Fruit fly (Drosophila melanogaster): ENCODE results near the gene Culd.

DNA sequence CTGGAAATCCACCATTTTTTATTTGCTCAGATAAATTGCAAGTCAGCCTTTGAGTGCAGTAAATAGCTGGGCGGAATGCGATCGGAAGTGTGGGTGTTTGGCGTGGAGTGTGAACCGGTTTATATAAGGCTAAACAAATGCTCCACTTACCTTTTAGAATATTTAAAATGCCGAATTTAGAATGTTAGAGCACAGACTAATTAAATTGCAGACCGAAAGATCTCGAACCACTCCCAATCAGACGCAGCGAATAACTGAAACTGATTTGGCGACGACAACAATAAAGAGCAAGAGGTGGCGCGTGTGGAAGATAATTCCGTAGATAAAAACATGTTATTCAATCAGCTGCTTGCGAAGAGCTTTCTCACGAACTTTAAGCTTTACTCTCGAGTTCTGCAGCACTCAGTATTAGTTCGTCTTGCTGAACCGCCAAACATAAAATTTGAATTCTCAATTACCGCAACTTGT lies 4.6 kb upstream of the Culd start, which contains the start of gene Idh:
- TF ChIP-seq psq (optimal IDR thresholded peaks at IDR 0.05) = no peak
- TF ChIP-seq pan (optimal IDR thresholded peaks at IDR 0.05) = no peak
- TF ChIP-seq Dll (optimal IDR thresholded peaks at IDR 0.05) = no peak
- no peak for TF ChIP-seq usp (GFP tag; optimal IDR thresholded peaks at IDR 0.05)

Measured in whole organism.